Worm (Caenorhabditis elegans) whole organism, L2 larva: Measurements from ENCODE around the gene txt-1.

Experiments
- F13H6.1 ChIP-seq: sonication (generic microtip); optimal IDR thresholded peaks from 2 replicates; lab custom pipeline; 2016; ENCODE audit warnings: missing genetic modification characterization, missing compliant biosample characterization
- R02D3.7 ChIP-seq: fragments of 150-350 bp; optimal IDR thresholded peaks from 2 replicates; lab custom pipeline; 2014; ENCODE audit warnings: missing biosample characterization, missing genetic modification characterization
- Y55F3AM.14 ChIP-seq: fragments of 200-800 bp; sonication (Bioruptor generic); optimal IDR thresholded peaks from 2 replicates; lab custom pipeline; 2018; ENCODE audit warnings: mild to moderate bottlenecking, missing genetic modification characterization, missing compliant biosample characterization
- ZK546.5 ChIP-seq: sonication (generic microtip); optimal IDR thresholded peaks from 2 replicates; lab custom pipeline; 2017; ENCODE audit warnings: missing biosample characterization, missing genetic modification characterization
- alr-1 ChIP-seq: fragments of 150-350 bp; optimal IDR thresholded peaks from 2 replicates; lab custom pipeline; 2014; ENCODE audit warnings: missing biosample characterization, missing genetic modification characterization
- blmp-1 ChIP-seq: sonication (generic microtip); optimal IDR thresholded peaks from 2 replicates; lab custom pipeline; 2017; ENCODE audit warnings: missing genetic modification characterization, mild to moderate bottlenecking, missing compliant biosample characterization, antibody characterized with exemption, moderate library complexity; ENCODE audit not compliant: insufficient read depth
- ceh-16 ChIP-seq: fragments of 150-350 bp; optimal IDR thresholded peaks from 2 replicates; lab custom pipeline; 2014; ENCODE audit warnings: missing biosample characterization, missing genetic modification characterization
- ceh-82 ChIP-seq: fragments of 150-350 bp; optimal IDR thresholded peaks from 2 replicates; lab custom pipeline; 2014; ENCODE audit warnings: missing biosample characterization, missing genetic modification characterization
- crh-2 ChIP-seq: sonication (generic microtip); optimal IDR thresholded peaks from 2 replicates; lab custom pipeline; 2017; ENCODE audit warnings: missing biosample characterization, missing genetic modification characterization
- dmd-4 ChIP-seq: sonication (generic microtip); optimal IDR thresholded peaks from 2 replicates; lab custom pipeline; 2017; ENCODE audit warnings: missing biosample characterization, missing genetic modification characterization
- egl-27 ChIP-seq: sonication (generic microtip); optimal IDR thresholded peaks from 3 replicates; lab custom pipeline; 2017; ENCODE audit warnings: missing biosample characterization, missing genetic modification reagents, missing genetic modification characterization
- elt-1 ChIP-seq: fragments of 150-350 bp; optimal IDR thresholded peaks from 2 replicates; lab custom pipeline; 2014; ENCODE audit warnings: missing biosample characterization, missing genetic modification characterization
- elt-3 ChIP-seq: sonication (generic microtip); optimal IDR thresholded peaks from 2 replicates; lab custom pipeline; 2017; ENCODE audit warnings: missing biosample characterization, missing genetic modification characterization
- fos-1 ChIP-seq: fragments of 150-350 bp; optimal IDR thresholded peaks from 2 replicates; lab custom pipeline; 2014; ENCODE audit warnings: missing biosample characterization, missing genetic modification characterization
- gmeb-1 ChIP-seq: fragments of 150-350 bp; optimal IDR thresholded peaks from 2 replicates; lab custom pipeline; 2014; ENCODE audit warnings: missing biosample characterization, missing genetic modification characterization
- lin-11 ChIP-seq: fragments of 150-350 bp; sonication (generic microtip); optimal IDR thresholded peaks from 2 replicates; lab custom pipeline; 2014; ENCODE audit warnings: missing biosample characterization, missing genetic modification characterization, inconsistent platforms, mixed read lengths
- lin-13 ChIP-seq: fragments of 150-350 bp; optimal IDR thresholded peaks from 2 replicates; lab custom pipeline; 2014; ENCODE audit warnings: missing biosample characterization, missing genetic modification reagents, missing genetic modification characterization
- mbf-1 ChIP-seq: sonication (generic microtip); optimal IDR thresholded peaks from 2 replicates; lab custom pipeline; 2017; ENCODE audit warnings: missing biosample characterization, missing genetic modification characterization
- mdl-1 ChIP-seq, 2 experiments: fragments of 150-350 bp in 1 of 2; sonication (generic microtip) in 1 of 2; optimal IDR thresholded peaks; 2 replicates each; lab custom pipeline; 2017; ENCODE audit warnings: missing biosample characterization in 2 of 2, missing genetic modification characterization in 2 of 2
- nhr-12 ChIP-seq: fragments of 150-350 bp; optimal IDR thresholded peaks from 2 replicates; lab custom pipeline; 2014; ENCODE audit warnings: missing biosample characterization, missing genetic modification characterization
- nhr-129 ChIP-seq: fragments of 150-350 bp; optimal IDR thresholded peaks from 2 replicates; lab custom pipeline; 2014; ENCODE audit warnings: missing biosample characterization, missing genetic modification characterization
- nhr-23 ChIP-seq: fragments of 150-350 bp; optimal IDR thresholded peaks from 2 replicates; lab custom pipeline; 2014; ENCODE audit warnings: missing biosample characterization, missing genetic modification reagents, missing genetic modification characterization
- nhr-6 ChIP-seq: fragments of 150-350 bp; optimal IDR thresholded peaks from 2 replicates; lab custom pipeline; 2014; ENCODE audit warnings: missing biosample characterization, missing genetic modification characterization
- nhr-77 ChIP-seq: fragments of 150-350 bp; optimal IDR thresholded peaks from 2 replicates; lab custom pipeline; 2014; ENCODE audit warnings: missing biosample characterization, missing genetic modification characterization
- peb-1 ChIP-seq: fragments of 150-350 bp; optimal IDR thresholded peaks from 2 replicates; lab custom pipeline; 2014; ENCODE audit warnings: missing biosample characterization, missing genetic modification characterization
- sem-4 ChIP-seq: fragments of 150-350 bp; optimal IDR thresholded peaks from 2 replicates; lab custom pipeline; 2014; ENCODE audit warnings: missing biosample characterization, missing genetic modification reagents, missing genetic modification characterization
- sma-3 ChIP-seq: sonication (generic microtip); optimal IDR thresholded peaks from 2 replicates; lab custom pipeline; 2016; ENCODE audit warnings: missing genetic modification reagents, missing genetic modification characterization, missing compliant biosample characterization
- sma-9 ChIP-seq, 2 experiments: fragments of 150-350 bp in 1 of 2; sonication (generic microtip) in 1 of 2; optimal IDR thresholded peaks; 2 replicates each; lab custom pipeline; 2014 to 2016; ENCODE audit warnings: missing genetic modification characterization in 2 of 2, mild to moderate bottlenecking in 1 of 2, missing biosample characterization in 1 of 2, missing compliant biosample characterization in 1 of 2, missing genetic modification reagents in 1 of 2, moderate library complexity in 1 of 2
- unc-39 ChIP-seq: fragments of 150-350 bp; optimal IDR thresholded peaks from 2 replicates; lab custom pipeline; 2014; ENCODE audit warnings: missing biosample characterization, missing genetic modification characterization
- unc-55 ChIP-seq: fragments of 150-350 bp; sonication (generic microtip); optimal IDR thresholded peaks from 3 replicates; lab custom pipeline; 2014; ENCODE audit warnings: missing biosample characterization, missing genetic modification reagents, missing genetic modification characterization
- zag-1 ChIP-seq: fragments of 150-350 bp; optimal IDR thresholded peaks from 2 replicates; lab custom pipeline; 2014; ENCODE audit warnings: missing biosample characterization, missing genetic modification characterization
- ztf-1 ChIP-seq: fragments of 200-800 bp; sonication (Bioruptor generic); conservative IDR thresholded peaks from 2 replicates; pipeline ENCODE4 v1.3.6; 2022; ENCODE audit warnings: missing genetic modification characterization, missing compliant biosample characterization
- ztf-11 ChIP-seq: sonication (generic microtip); optimal IDR thresholded peaks from 2 replicates; lab custom pipeline; 2017; ENCODE audit warnings: missing biosample characterization, missing genetic modification characterization
- ztf-4 ChIP-seq: fragments of 150-350 bp; optimal IDR thresholded peaks from 2 replicates; lab custom pipeline; 2014; ENCODE audit warnings: missing biosample characterization, missing genetic modification characterization

The txt-1 gene

ce11 chrII:84134-84533 is 21.9 kb upstream of the txt-1 start, which contains the start of gene C50D2.6:
TSS of gene C50D2.6 (plus strand) at chrII:84434.
- TF ChIP-seq ztf-1 (GFP tag; lab: Robert Waterston, UW): no peak
- no peak for TF ChIP-seq fos-1
- no peak for TF ChIP-seq blmp-1 (tag; lab: Kevin White, UChicago)
- no peak for TF ChIP-seq sma-3 (GFP tag; lab: Kevin White, UChicago)
- no peak for TF ChIP-seq mdl-1 (tag; optimal IDR thresholded peaks at IDR 0.05; lab: Kevin White, UChicago)
- TF ChIP-seq sma-9 (GFP tag; optimal IDR thresholded peaks at IDR 0.05; lab: Kevin White, UChicago): no peak
- TF ChIP-seq sma-9 (tag; optimal IDR thresholded peaks at IDR 0.05; lab: Kevin White, UChicago): no peak
- no peak for TF ChIP-seq elt-1 (tag; lab: Kevin White, UChicago)
- TF ChIP-seq zag-1 (tag; lab: Kevin White, UChicago): no peak
- TF ChIP-seq ztf-11 (tag; lab: Kevin White, UChicago): no peak
- TF ChIP-seq nhr-23 (tag; lab: Kevin White, UChicago): no peak
- TF ChIP-seq elt-3 (tag; lab: Kevin White, UChicago): no peak
- no peak for TF ChIP-seq F13H6.1 (tag; lab: Kevin White, UChicago)
- no peak for TF ChIP-seq Y55F3AM.14 (GFP tag; lab: Kevin White, UChicago)
- no peak for TF ChIP-seq gmeb-1
- no peak for TF ChIP-seq unc-55
- TF ChIP-seq peb-1 (tag; lab: Kevin White, UChicago): no peak
- TF ChIP-seq alr-1: no peak
- no peak for TF ChIP-seq ZK546.5
- TF ChIP-seq, all 48 proteins: peak for 0

ce11 chrII:86794-87193 is 19.2 kb upstream of the txt-1 start:
- TF ChIP-seq mdl-1 (tag; optimal IDR thresholded peaks at IDR 0.05; lab: Kevin White, UChicago) (no peak), elt-3 (tag; lab: Kevin White, UChicago) (no peak), sma-3 (GFP tag; lab: Kevin White, UChicago) (no peak), zag-1 (tag; lab: Kevin White, UChicago) (no peak), ceh-16 (tag; lab: Kevin White, UChicago) (no peak), lin-11 (no peak)

ce11 chrII:87937-88336 is 18.1 kb upstream of the txt-1 start:
- TF ChIP-seq nhr-12 (tag; lab: Kevin White, UChicago): no peak
- no peak for TF ChIP-seq dmd-4 (tag; lab: Kevin White, UChicago)
- no peak for TF ChIP-seq crh-2 (tag; lab: Kevin White, UChicago)
- no peak for TF ChIP-seq egl-27 (tag; lab: Kevin White, UChicago)
- no peak for TF ChIP-seq ceh-16 (tag; lab: Kevin White, UChicago)
- TF ChIP-seq nhr-6 (tag; lab: Kevin White, UChicago): no peak
- no peak for TF ChIP-seq ceh-82 (tag; lab: Kevin White, UChicago)
- no peak for TF ChIP-seq sem-4 (tag; lab: Kevin White, UChicago)
- TF ChIP-seq ztf-1 (GFP tag; lab: Robert Waterston, UW): no peak
- no peak for TF ChIP-seq nhr-129 (tag; lab: Kevin White, UChicago)
- TF ChIP-seq ztf-4 (tag; lab: Kevin White, UChicago): no peak
- TF ChIP-seq, all 48 proteins: peak for 0

- TF ChIP-seq nhr-23 (tag; lab: Kevin White, UChicago) (no peak), mdl-1 (tag; optimal IDR thresholded peaks at IDR 0.05; lab: Kevin White, UChicago) (no peak), R02D3.7 (tag; lab: Kevin White, UChicago) (no peak), lin-13 (GFP tag; lab: Kevin White, UChicago) (no peak)
These were observed 14.6 kb upstream of the txt-1 start, which contains the start of gene mcat-1 for ce11 chrII:91419-91818. TSS of gene mcat-1 (minus strand) at chrII:91519.

ce11 chrII:95177-95576 is 10.8 kb upstream of the txt-1 start, which contains the start of gene C50D2.7:
TSS of gene C50D2.7 (minus strand) at chrII:95277.
- TF ChIP-seq sma-9 (GFP tag; optimal IDR thresholded peaks at IDR 0.05; lab: Kevin White, UChicago) (no peak), sma-9 (tag; optimal IDR thresholded peaks at IDR 0.05; lab: Kevin White, UChicago) (no peak), zag-1 (tag; lab: Kevin White, UChicago) (no peak), mbf-1 (no peak), unc-39 (no peak), nhr-23 (tag; lab: Kevin White, UChicago) (no peak), nhr-77 (tag; lab: Kevin White, UChicago) (no peak), elt-3 (tag; lab: Kevin White, UChicago) (no peak), unc-55 (no peak), ZK546.5 (no peak), F13H6.1 (tag; lab: Kevin White, UChicago) (no peak)
